Worm (Caenorhabditis elegans) whole organism, L2 larva: ENCODE results near the gene R160.12.

Experiments used
- C34F6.9 ChIP-seq: fragments of 150-350 bp; optimal IDR thresholded peaks from 2 replicates; lab custom pipeline; 2014; ENCODE audit warnings: missing biosample characterization, missing genetic modification characterization
- F13H6.1 ChIP-seq: sonication (generic microtip); optimal IDR thresholded peaks from 2 replicates; lab custom pipeline; 2016; ENCODE audit warnings: missing genetic modification characterization, missing compliant biosample characterization
- R02D3.7 ChIP-seq: fragments of 150-350 bp; optimal IDR thresholded peaks from 2 replicates; lab custom pipeline; 2014; ENCODE audit warnings: missing biosample characterization, missing genetic modification characterization
- alr-1 ChIP-seq: fragments of 150-350 bp; optimal IDR thresholded peaks from 2 replicates; lab custom pipeline; 2014; ENCODE audit warnings: missing biosample characterization, missing genetic modification characterization
- ama-1 ChIP-seq: fragments of 150-350 bp; optimal IDR thresholded peaks from 2 replicates; lab custom pipeline; 2018; ENCODE audit warnings: inconsistent platforms
- blmp-1 ChIP-seq: sonication (generic microtip); optimal IDR thresholded peaks from 2 replicates; lab custom pipeline; 2017; ENCODE audit warnings: missing genetic modification characterization, mild to moderate bottlenecking, missing compliant biosample characterization, antibody characterized with exemption, moderate library complexity; ENCODE audit not compliant: insufficient read depth
- ceh-16 ChIP-seq: fragments of 150-350 bp; optimal IDR thresholded peaks from 2 replicates; lab custom pipeline; 2014; ENCODE audit warnings: missing biosample characterization, missing genetic modification characterization
- ceh-82 ChIP-seq: fragments of 150-350 bp; optimal IDR thresholded peaks from 2 replicates; lab custom pipeline; 2014; ENCODE audit warnings: missing biosample characterization, missing genetic modification characterization
- crh-2 ChIP-seq: sonication (generic microtip); optimal IDR thresholded peaks from 2 replicates; lab custom pipeline; 2017; ENCODE audit warnings: missing biosample characterization, missing genetic modification characterization
- dmd-4 ChIP-seq: sonication (generic microtip); optimal IDR thresholded peaks from 2 replicates; lab custom pipeline; 2017; ENCODE audit warnings: missing biosample characterization, missing genetic modification characterization
- egl-27 ChIP-seq: sonication (generic microtip); optimal IDR thresholded peaks from 3 replicates; lab custom pipeline; 2017; ENCODE audit warnings: missing biosample characterization, missing genetic modification reagents, missing genetic modification characterization
- fos-1 ChIP-seq: fragments of 150-350 bp; optimal IDR thresholded peaks from 2 replicates; lab custom pipeline; 2014; ENCODE audit warnings: missing biosample characterization, missing genetic modification characterization
- gmeb-1 ChIP-seq: fragments of 150-350 bp; optimal IDR thresholded peaks from 2 replicates; lab custom pipeline; 2014; ENCODE audit warnings: missing biosample characterization, missing genetic modification characterization
- lin-13 ChIP-seq: fragments of 150-350 bp; optimal IDR thresholded peaks from 2 replicates; lab custom pipeline; 2014; ENCODE audit warnings: missing biosample characterization, missing genetic modification reagents, missing genetic modification characterization
- lsy-2 ChIP-seq, 2 experiments: fragments of 150-350 bp in 1 of 2; sonication (generic microtip) in 1 of 2; optimal IDR thresholded peaks; 2 replicates each; lab custom pipeline; 2014 to 2017; ENCODE audit warnings: missing biosample characterization in 2 of 2, missing genetic modification characterization in 2 of 2
- mab-5 ChIP-seq: fragments of 150-350 bp; optimal IDR thresholded peaks from 2 replicates; lab custom pipeline; 2014; ENCODE audit warnings: missing biosample characterization, missing genetic modification characterization
- mbf-1 ChIP-seq: sonication (generic microtip); optimal IDR thresholded peaks from 2 replicates; lab custom pipeline; 2017; ENCODE audit warnings: missing biosample characterization, missing genetic modification characterization
- mdl-1 ChIP-seq, 2 experiments: fragments of 150-350 bp in 1 of 2; sonication (generic microtip) in 1 of 2; optimal IDR thresholded peaks; 2 replicates each; lab custom pipeline; 2017; ENCODE audit warnings: missing biosample characterization in 2 of 2, missing genetic modification characterization in 2 of 2
- nhr-10 ChIP-seq: sonication (generic microtip); optimal IDR thresholded peaks from 2 replicates; lab custom pipeline; 2017; ENCODE audit warnings: missing biosample characterization, missing genetic modification characterization
- nhr-11 ChIP-seq: fragments of 150-350 bp; optimal IDR thresholded peaks from 2 replicates; lab custom pipeline; 2014; ENCODE audit warnings: missing biosample characterization, missing genetic modification characterization
- nhr-12 ChIP-seq: fragments of 150-350 bp; optimal IDR thresholded peaks from 2 replicates; lab custom pipeline; 2014; ENCODE audit warnings: missing biosample characterization, missing genetic modification characterization
- nhr-129 ChIP-seq: fragments of 150-350 bp; optimal IDR thresholded peaks from 2 replicates; lab custom pipeline; 2014; ENCODE audit warnings: missing biosample characterization, missing genetic modification characterization
- nhr-21 ChIP-seq: fragments of 150-350 bp; optimal IDR thresholded peaks from 2 replicates; lab custom pipeline; 2014; ENCODE audit warnings: missing biosample characterization, missing genetic modification characterization
- nhr-237 ChIP-seq: fragments of 150-350 bp; optimal IDR thresholded peaks from 2 replicates; lab custom pipeline; 2014; ENCODE audit warnings: missing biosample characterization, missing genetic modification characterization
- nhr-25 ChIP-seq: fragments of 150-350 bp; sonication (generic microtip); optimal IDR thresholded peaks from 3 replicates; lab custom pipeline; 2014; ENCODE audit warnings: missing biosample characterization, missing genetic modification characterization
- nhr-6 ChIP-seq: fragments of 150-350 bp; optimal IDR thresholded peaks from 2 replicates; lab custom pipeline; 2014; ENCODE audit warnings: missing biosample characterization, missing genetic modification characterization
- nhr-77 ChIP-seq: fragments of 150-350 bp; optimal IDR thresholded peaks from 2 replicates; lab custom pipeline; 2014; ENCODE audit warnings: missing biosample characterization, missing genetic modification characterization
- sem-4 ChIP-seq: fragments of 150-350 bp; optimal IDR thresholded peaks from 2 replicates; lab custom pipeline; 2014; ENCODE audit warnings: missing biosample characterization, missing genetic modification reagents, missing genetic modification characterization
- sma-3 ChIP-seq: sonication (generic microtip); optimal IDR thresholded peaks from 2 replicates; lab custom pipeline; 2016; ENCODE audit warnings: missing genetic modification reagents, missing genetic modification characterization, missing compliant biosample characterization
- sma-9 ChIP-seq, 2 experiments: fragments of 150-350 bp in 1 of 2; sonication (generic microtip) in 1 of 2; optimal IDR thresholded peaks; 2 replicates each; lab custom pipeline; 2014 to 2016; ENCODE audit warnings: missing genetic modification characterization in 2 of 2, mild to moderate bottlenecking in 1 of 2, missing biosample characterization in 1 of 2, missing compliant biosample characterization in 1 of 2, missing genetic modification reagents in 1 of 2, moderate library complexity in 1 of 2
- unc-55 ChIP-seq: fragments of 150-350 bp; sonication (generic microtip); optimal IDR thresholded peaks from 3 replicates; lab custom pipeline; 2014; ENCODE audit warnings: missing biosample characterization, missing genetic modification reagents, missing genetic modification characterization
- unc-62 ChIP-seq: fragments of 150-350 bp; optimal IDR thresholded peaks from 2 replicates; lab custom pipeline; 2014; ENCODE audit warnings: missing biosample characterization, missing genetic modification reagents, missing genetic modification characterization
- zag-1 ChIP-seq: fragments of 150-350 bp; optimal IDR thresholded peaks from 2 replicates; lab custom pipeline; 2014; ENCODE audit warnings: missing biosample characterization, missing genetic modification characterization
- ztf-4 ChIP-seq: fragments of 150-350 bp; optimal IDR thresholded peaks from 2 replicates; lab custom pipeline; 2014; ENCODE audit warnings: missing biosample characterization, missing genetic modification characterization

Gene R160.12

DNA sequence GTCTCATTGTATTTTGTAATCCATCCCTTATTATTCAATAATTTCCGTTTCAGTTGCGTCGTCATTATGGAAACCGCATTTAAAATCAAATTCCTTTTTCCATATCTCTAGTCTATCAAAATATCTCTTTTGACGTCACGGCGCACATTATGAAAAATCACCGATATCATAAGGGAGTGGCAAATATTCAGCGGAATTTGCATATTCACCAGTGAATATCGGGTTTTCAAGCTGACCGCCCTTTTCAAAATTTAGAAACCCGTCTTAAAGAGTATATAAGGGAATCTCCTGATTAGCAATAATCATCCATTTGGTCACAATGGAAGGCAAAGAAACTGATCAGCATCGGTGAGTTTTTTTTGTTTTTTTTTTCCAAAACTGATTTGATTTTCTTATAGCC lies 24.3 kb downstream of the R160.12 start, which contains the start of gene col-165:
TSS of gene col-165 (plus strand) at position 301 of the 400 bp plus-strand sequence.
- TF ChIP-seq ama-1 (lab: Kevin White, UChicago) (no peak), sma-9 (GFP tag; optimal IDR thresholded peaks at IDR 0.05; lab: Kevin White, UChicago) (no peak), sma-9 (tag; optimal IDR thresholded peaks at IDR 0.05; lab: Kevin White, UChicago) (no peak), nhr-237 (tag; lab: Kevin White, UChicago) (no peak), nhr-25 (no peak), lin-13 (GFP tag; lab: Kevin White, UChicago) (no peak), C34F6.9 (tag; lab: Kevin White, UChicago) (no peak), mbf-1 (tag; lab: Kevin White, UChicago) (no peak), alr-1 (tag; lab: Kevin White, UChicago) (no peak), F13H6.1 (tag; lab: Kevin White, UChicago) (no peak), nhr-21 (no peak), nhr-77 (tag; lab: Kevin White, UChicago) (no peak), nhr-12 (tag; lab: Kevin White, UChicago) (no peak), mab-5 (tag; lab: Kevin White, UChicago) (no peak), nhr-10 (tag; lab: Kevin White, UChicago) (no peak), blmp-1 (tag; lab: Kevin White, UChicago) (no peak), dmd-4 (no peak), R02D3.7 (tag; lab: Kevin White, UChicago) (no peak), ztf-4 (no peak)

DNA sequence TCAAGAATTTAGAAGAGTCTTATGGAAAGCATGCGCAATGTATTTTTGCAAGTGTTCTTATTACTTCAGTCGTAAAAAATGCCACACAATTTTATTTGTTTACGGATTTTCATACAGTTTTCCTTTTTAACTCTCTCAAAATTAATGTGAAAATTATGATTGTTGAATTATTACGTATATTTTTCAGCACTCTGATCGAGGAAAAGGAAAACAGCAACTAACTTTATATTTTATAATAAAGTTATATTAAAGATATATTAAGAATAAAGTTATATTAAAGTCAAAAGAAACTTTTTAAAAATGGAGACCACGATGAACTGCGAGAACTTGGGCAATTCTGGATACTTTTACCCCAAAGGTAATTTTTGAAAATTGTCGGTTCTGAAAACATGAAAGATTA lies 27.4 kb downstream of the R160.12 start, which contains the start of gene F14H12.2:
TSS of gene F14H12.2 (plus strand) at position 301 of the 400 bp plus-strand sequence.
- no peak for TF ChIP-seq unc-55 (GFP tag; lab: Kevin White, UChicago)
- no peak for TF ChIP-seq gmeb-1 (tag; lab: Kevin White, UChicago)
- TF ChIP-seq lin-13 (GFP tag; lab: Kevin White, UChicago), result no peak
- TF ChIP-seq dmd-4, result no peak
- TF ChIP-seq sma-3, result no peak
- TF ChIP-seq C34F6.9 (tag; lab: Kevin White, UChicago), result no peak
- TF ChIP-seq nhr-12 (tag; lab: Kevin White, UChicago), result no peak
- no peak for TF ChIP-seq alr-1 (tag; lab: Kevin White, UChicago)
- TF ChIP-seq ceh-16 (tag; lab: Kevin White, UChicago), result no peak
- TF ChIP-seq unc-62, result no peak
- no peak for TF ChIP-seq ceh-82
- TF ChIP-seq nhr-10 (tag; lab: Kevin White, UChicago), result no peak
- TF ChIP-seq crh-2 (tag; lab: Kevin White, UChicago), result no peak
- no peak for TF ChIP-seq nhr-129 (tag; lab: Kevin White, UChicago)
- no peak for TF ChIP-seq nhr-11 (tag; lab: Kevin White, UChicago)
- no peak for TF ChIP-seq lsy-2 (tag; optimal IDR thresholded peaks at IDR 0.05; lab: Kevin White, UChicago)
- no peak for TF ChIP-seq nhr-6
- TF ChIP-seq nhr-21, result no peak

DNA sequence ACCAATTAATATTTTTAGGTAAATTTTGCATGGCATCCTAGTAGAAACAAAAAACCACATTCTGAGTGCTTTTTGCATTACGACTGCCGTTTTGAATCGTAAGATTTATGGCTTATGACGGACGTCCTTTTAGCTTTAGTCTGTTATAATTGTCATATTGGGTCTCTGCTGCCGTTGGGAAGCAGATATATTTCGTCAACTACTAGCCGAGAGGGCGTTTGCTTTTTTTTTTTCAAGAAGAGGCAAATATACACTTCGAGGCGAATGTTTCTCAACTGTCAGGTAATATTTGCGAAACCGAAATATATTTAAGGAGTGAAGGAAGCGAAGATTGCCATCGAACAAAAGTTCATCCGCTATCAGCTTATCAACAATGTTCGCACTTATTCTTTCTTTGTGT lies 33.7 kb downstream of the R160.12 start, which contains the start of gene F14H12.3:
TSS of gene F14H12.3 (plus strand) at position 301 of the 400 bp plus-strand sequence.
- TF ChIP-seq unc-62 (no peak), zag-1 (no peak), mdl-1 (tag; optimal IDR thresholded peaks at IDR 0.05; lab: Kevin White, UChicago) (no peak), fos-1 (tag; lab: Kevin White, UChicago) (no peak), nhr-77 (tag; lab: Kevin White, UChicago) (no peak), alr-1 (tag; lab: Kevin White, UChicago) (no peak), nhr-237 (tag; lab: Kevin White, UChicago) (no peak), nhr-10 (tag; lab: Kevin White, UChicago) (no peak), ztf-4 (no peak), nhr-6 (no peak), gmeb-1 (tag; lab: Kevin White, UChicago) (no peak), nhr-25 (no peak), blmp-1 (tag; lab: Kevin White, UChicago) (no peak), ceh-16 (tag; lab: Kevin White, UChicago) (no peak), egl-27 (no peak), sma-9 (GFP tag; optimal IDR thresholded peaks at IDR 0.05; lab: Kevin White, UChicago) (no peak), sma-9 (tag; optimal IDR thresholded peaks at IDR 0.05; lab: Kevin White, UChicago) (no peak), nhr-129 (tag; lab: Kevin White, UChicago) (no peak), sem-4 (tag; lab: Kevin White, UChicago) (no peak)
- TF ChIP-seq, all 48 proteins: peak for 0

DNA sequence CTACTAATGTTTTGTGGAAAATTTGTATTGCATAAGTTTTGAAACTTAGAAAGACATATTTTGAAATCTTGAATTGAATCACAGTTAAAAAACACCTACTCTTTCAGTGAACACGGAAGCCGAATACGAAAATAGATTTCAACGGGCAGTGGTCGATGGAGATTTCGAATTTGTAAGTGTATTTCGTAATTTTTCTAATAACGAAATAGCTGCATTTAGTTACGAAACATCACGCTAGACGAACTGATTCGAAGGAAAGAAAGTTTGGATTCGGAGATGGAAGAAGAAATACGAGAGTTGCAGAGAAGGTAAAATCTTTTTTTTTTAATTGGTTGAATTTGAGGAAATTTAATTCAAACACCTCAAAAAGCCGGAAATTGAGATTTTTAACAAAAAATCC lies 34.9 kb downstream of the R160.12 start:
- TF ChIP-seq nhr-129 (tag; lab: Kevin White, UChicago), result no peak
- TF ChIP-seq sem-4 (tag; lab: Kevin White, UChicago), result no peak
- TF ChIP-seq nhr-21, result no peak
